Fruit fly (Drosophila melanogaster): Measurements from ENCODE around the gene CG8534.
A peak's percentile ranks its signal among the peaks of the same experiment; 100 is the strongest.

The CG8534 gene

dm6 chr3R:9812447-9812846 lies at the start of gene CG8534:
CG8534 (plus strand) TSS chr3R:9812747.
- TF ChIP-seq Jra (GFP tag; optimal IDR thresholded peaks at IDR 0.05) = no peak
- TF ChIP-seq CrebA (GFP tag; optimal IDR thresholded peaks at IDR 0.05; ENCODE audit: borderline replicate concordance) = no peak
- TF ChIP-seq GATAd (GFP tag; optimal IDR thresholded peaks at IDR 0.05) = no peak
- TF ChIP-seq CG9705 (GFP tag; optimal IDR thresholded peaks at IDR 0.05) = no peak
- TF ChIP-seq Dif (GFP tag; optimal IDR thresholded peaks at IDR 0.05; ENCODE audit: partially characterized antibody) = no peak
- no peak for TF ChIP-seq sage (GFP tag; optimal IDR thresholded peaks at IDR 0.05)
- no peak for TF ChIP-seq Hr78 (GFP tag; optimal IDR thresholded peaks at IDR 0.05)
- no peak for TF ChIP-seq Dfd (GFP tag; optimal IDR thresholded peaks at IDR 0.05)
- TF ChIP-seq jim (GFP tag; optimal IDR thresholded peaks at IDR 0.05) = no peak
- no peak for TF ChIP-seq lola (GFP tag; optimal IDR thresholded peaks at IDR 0.05)
- TF ChIP-seq ey (GFP tag; optimal IDR thresholded peaks at IDR 0.05) = no peak
- TF ChIP-seq Hr83 (GFP tag; optimal IDR thresholded peaks at IDR 0.05; ENCODE audit: poor library complexity, severe bottlenecking) = no peak
- TF ChIP-seq OdsH (GFP tag; optimal IDR thresholded peaks at IDR 0.05) = no peak

dm6 chr3R:9762955-9763931 lies 49.3 kb upstream of the CG8534 start, which contains the start of the genes Snap24 and CG8478:
Snap24 (minus strand) TSS chr3R:9763150.
CG8478 (plus strand) TSS chr3R:9763650.
- peak; percentile 64 for TF ChIP-seq Jra (GFP tag; optimal IDR thresholded peaks at IDR 0.05)
- no peak for TF ChIP-seq Rel (GFP tag; optimal IDR thresholded peaks at IDR 0.05)
- TF ChIP-seq Rel (tag; optimal IDR thresholded peaks at IDR 0.05) = peak; percentile 31
- peak; percentile 2 for TF ChIP-seq Myc (optimal IDR thresholded peaks at IDR 0.05)
- no peak for TF ChIP-seq GATAd (GFP tag; optimal IDR thresholded peaks at IDR 0.05)
- TF ChIP-seq N (GFP tag; optimal IDR thresholded peaks at IDR 0.05) = peak; percentile 8

- TF ChIP-seq Dif (GFP tag; optimal IDR thresholded peaks at IDR 0.05; ENCODE audit: partially characterized antibody) = peak; percentile 42
- TF ChIP-seq sv (GFP tag; optimal IDR thresholded peaks at IDR 0.05) = peak; percentile 32
- TF ChIP-seq foxo (GFP tag; optimal IDR thresholded peaks at IDR 0.05) = peak in 1 of 2 experiments; percentile 84
- TF ChIP-seq tai (GFP tag; optimal IDR thresholded peaks at IDR 0.05) = no peak
- TF ChIP-seq Abd-B (GFP tag; optimal IDR thresholded peaks at IDR 0.05) = no peak
- TF ChIP-seq dl (GFP tag; optimal IDR thresholded peaks at IDR 0.05; ENCODE audit: insufficient read depth in 1 of 2, partially characterized antibody in 2 of 2) = peak in 1 of 2 experiments; percentile 22
- no peak for TF ChIP-seq N (GFP tag; optimal IDR thresholded peaks at IDR 0.05)
- TF ChIP-seq Dfd (GFP tag; optimal IDR thresholded peaks at IDR 0.05) = no peak
- peak; percentile 60 for TF ChIP-seq woc (GFP tag; optimal IDR thresholded peaks at IDR 0.05)
- TF ChIP-seq brk (GFP tag; optimal IDR thresholded peaks at IDR 0.05) = no peak
- TF ChIP-seq Rel (GFP tag; optimal IDR thresholded peaks at IDR 0.05) = no peak
- TF ChIP-seq Rel (tag; optimal IDR thresholded peaks at IDR 0.05) = peak; percentile 77
- peak; percentile 80 for TF ChIP-seq Jra (GFP tag; optimal IDR thresholded peaks at IDR 0.05)
- TF ChIP-seq GATAd (GFP tag; optimal IDR thresholded peaks at IDR 0.05) = no peak
- peak; percentile 80 for TF ChIP-seq br (GFP tag; optimal IDR thresholded peaks at IDR 0.05)
- peak; percentile 70 for TF ChIP-seq fru (GFP tag; optimal IDR thresholded peaks at IDR 0.05)
- TF ChIP-seq Sp1 (GFP tag; optimal IDR thresholded peaks at IDR 0.05) = peak; percentile 50
- peak; percentile 71 for TF ChIP-seq OdsH (GFP tag; optimal IDR thresholded peaks at IDR 0.05)
- no peak for TF ChIP-seq CrebA (GFP tag; optimal IDR thresholded peaks at IDR 0.05; ENCODE audit: borderline replicate concordance)
- TF ChIP-seq dsf (GFP tag; optimal IDR thresholded peaks at IDR 0.05; ENCODE audit: borderline replicate concordance) = peak; percentile 48
- peak; percentile 3 for TF ChIP-seq Myc (optimal IDR thresholded peaks at IDR 0.05)
- TF ChIP-seq h (GFP tag; optimal IDR thresholded peaks at IDR 0.05) = peak; percentile 84
- peak; percentile 22 for TF ChIP-seq CG32264 (GFP tag; optimal IDR thresholded peaks at IDR 0.05)
- TF ChIP-seq Hr83 (GFP tag; optimal IDR thresholded peaks at IDR 0.05; ENCODE audit: poor library complexity, severe bottlenecking) = peak; percentile 93
- TF ChIP-seq Vsx2 (GFP tag; optimal IDR thresholded peaks at IDR 0.05; ENCODE audit: partially characterized antibody) = no peak
- TF ChIP-seq HLH106 (tag; optimal IDR thresholded peaks at IDR 0.05) = peak; percentile 54
- peak; percentile 88 for TF ChIP-seq Hnf4 (GFP tag; optimal IDR thresholded peaks at IDR 0.05)
- TF ChIP-seq lola (GFP tag; optimal IDR thresholded peaks at IDR 0.05) = no peak
- TF ChIP-seq sage (GFP tag; optimal IDR thresholded peaks at IDR 0.05) = no peak
- TF ChIP-seq CG9705 (GFP tag; optimal IDR thresholded peaks at IDR 0.05) = peak; percentile 62
- TF ChIP-seq Hr78 (GFP tag; optimal IDR thresholded peaks at IDR 0.05) = no peak
- TF ChIP-seq pan (optimal IDR thresholded peaks at IDR 0.05) = no peak
- TF ChIP-seq jim (GFP tag; optimal IDR thresholded peaks at IDR 0.05) = peak; percentile 30
- no peak for TF ChIP-seq usp (GFP tag; optimal IDR thresholded peaks at IDR 0.05)
- peak; percentile 88 for TF ChIP-seq rgr (GFP tag; optimal IDR thresholded peaks at IDR 0.05)
- no peak for TF ChIP-seq dmrt93B (GFP tag; optimal IDR thresholded peaks at IDR 0.05)
- TF ChIP-seq psq (GFP tag; optimal IDR thresholded peaks at IDR 0.05) = peak; percentile 50
- peak; percentile 70 for TF ChIP-seq ey (GFP tag; optimal IDR thresholded peaks at IDR 0.05)
- TF ChIP-seq Mio (GFP tag; optimal IDR thresholded peaks at IDR 0.05) = peak; percentile 31
These were observed 44.6 kb upstream of the CG8534 start, which contains the start of gene Naa80 for dm6 chr3R:9767620-9768592. Naa80 (plus strand) TSS chr3R:9767834.

Data from whole organism, wandering third instar larva.